Fruit fly (Drosophila melanogaster): ENCODE measurements around the gene CG3592.
A peak's percentile ranks its signal among the peaks of the same experiment; 100 is the strongest.

CG3592 gene

dm6 chrX:2938556-2938955 is 3.6 kb downstream of the CG3592 start, which contains the start of gene CG14420:
CG14420 (plus strand) TSS chrX:2938856.
- no peak for TF ChIP-seq Mnt (GFP tag; optimal IDR thresholded peaks at IDR 0.05)
- no peak for TF ChIP-seq Clk (GFP tag; optimal IDR thresholded peaks at IDR 0.05)
- no peak for TF ChIP-seq CG5204 (GFP tag; optimal IDR thresholded peaks at IDR 0.05)

dm6 chrX:2941108-2941507 is 6.2 kb downstream of the CG3592 start, which contains the start of gene CG14421:
CG14421 (plus strand) TSS chrX:2941408.
- no peak for TF ChIP-seq CG5204 (GFP tag; optimal IDR thresholded peaks at IDR 0.05)
- TF ChIP-seq CG7101 (tag; optimal IDR thresholded peaks at IDR 0.05) = no peak
- TF ChIP-seq toe (GFP tag; optimal IDR thresholded peaks at IDR 0.05) = no peak
- TF ChIP-seq ovo (GFP tag; optimal IDR thresholded peaks at IDR 0.05) = no peak
- no peak for TF ChIP-seq bab1 (GFP tag; optimal IDR thresholded peaks at IDR 0.05)

- TF ChIP-seq CG7045 (GFP tag; optimal IDR thresholded peaks at IDR 0.05) = no peak
- no peak for TF ChIP-seq kay (GFP tag; ENCODE audit: borderline replicate concordance)
- TF ChIP-seq CG33017 (tag; optimal IDR thresholded peaks at IDR 0.05) = no peak
- TF ChIP-seq cic (GFP tag; optimal IDR thresholded peaks at IDR 0.05) = no peak
- TF ChIP-seq cnc (optimal IDR thresholded peaks at IDR 0.05) = no peak
- no peak for TF ChIP-seq Mnt (GFP tag; optimal IDR thresholded peaks at IDR 0.05)
- TF ChIP-seq CG12768 (GFP tag; optimal IDR thresholded peaks at IDR 0.05) = no peak
- TF ChIP-seq Hr96 (GFP tag; optimal IDR thresholded peaks at IDR 0.05) = no peak
- TF ChIP-seq CG14711 (tag; optimal IDR thresholded peaks at IDR 0.05) = no peak
- no peak for TF ChIP-seq bab1 (GFP tag; optimal IDR thresholded peaks at IDR 0.05)
- no peak for TF ChIP-seq CG7101 (tag; optimal IDR thresholded peaks at IDR 0.05)
- no peak for TF ChIP-seq Clk (GFP tag; optimal IDR thresholded peaks at IDR 0.05)
- no peak for TF ChIP-seq pad (GFP tag; optimal IDR thresholded peaks at IDR 0.05)
- no peak for TF ChIP-seq CG5204 (GFP tag; optimal IDR thresholded peaks at IDR 0.05)
- no peak for TF ChIP-seq toe (GFP tag; optimal IDR thresholded peaks at IDR 0.05)
- TF ChIP-seq Crg-1 (GFP tag; optimal IDR thresholded peaks at IDR 0.05) = no peak
- TF ChIP-seq CG11617 (GFP tag; optimal IDR thresholded peaks at IDR 0.05) = no peak
- TF ChIP-seq CG1620 (GFP tag; optimal IDR thresholded peaks at IDR 0.05) = no peak
- no peak for TF ChIP-seq tj (GFP tag; optimal IDR thresholded peaks at IDR 0.05)
- no peak for TF ChIP-seq ovo (GFP tag; optimal IDR thresholded peaks at IDR 0.05)
Measured at dm6 chrX:2943086-2943485, 8.2 kb downstream of the CG3592 start, which contains the start of gene CG14422. CG14422 (plus strand) TSS chrX:2943386.

DNA sequence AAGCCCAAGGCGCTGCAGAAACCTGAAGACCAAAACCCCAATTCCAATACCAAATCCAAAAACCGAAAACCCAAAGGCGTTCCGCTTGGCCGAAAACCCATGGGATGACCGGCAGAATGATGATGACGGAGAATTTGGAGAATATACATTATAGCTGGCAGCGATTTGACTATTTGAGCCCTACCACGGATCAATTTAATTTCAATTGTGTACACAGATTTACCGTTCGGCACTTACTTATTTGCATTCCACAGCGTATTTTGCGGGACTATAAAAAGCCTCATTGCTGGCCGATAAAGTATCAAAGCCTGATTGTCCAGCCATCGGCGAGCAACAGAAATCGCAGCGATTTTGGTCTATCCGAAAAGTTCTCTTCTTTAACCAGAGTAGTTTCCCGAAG is 10.2 kb downstream of the CG3592 start, which contains the start of gene CG14423:
CG14423 (plus strand) TSS at position 301 of the 400 bp plus-strand sequence.
- TF ChIP-seq CG11617 (GFP tag; optimal IDR thresholded peaks at IDR 0.05) (no peak), CG12768 (GFP tag; optimal IDR thresholded peaks at IDR 0.05) (no peak), CG33017 (tag; optimal IDR thresholded peaks at IDR 0.05) (no peak), Crg-1 (GFP tag; optimal IDR thresholded peaks at IDR 0.05) (no peak), Mnt (GFP tag; optimal IDR thresholded peaks at IDR 0.05) (no peak)

DNA sequence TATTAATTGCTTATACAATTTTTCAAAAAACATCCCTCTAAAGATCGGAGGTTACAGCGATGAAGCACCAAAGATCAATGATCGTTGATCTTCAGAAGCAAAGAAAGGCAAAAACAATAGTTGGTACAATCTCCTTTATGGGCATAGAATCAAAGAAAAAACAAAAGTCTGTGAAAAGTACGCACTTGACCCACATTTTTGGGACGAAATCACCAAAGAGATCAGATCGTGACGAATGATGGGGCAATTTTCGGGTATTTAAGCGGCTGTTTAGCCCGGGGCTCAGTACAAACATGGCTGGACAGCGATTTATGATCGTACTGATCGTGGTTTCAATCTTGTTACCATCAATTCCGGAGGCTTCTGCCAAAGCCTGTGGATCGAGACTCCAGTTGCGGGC is 11.9 kb downstream of the CG3592 start, which contains the start of gene CG17959:
CG17959 (plus strand) TSS at position 301 of the 400 bp plus-strand sequence.
- TF ChIP-seq toe (GFP tag; optimal IDR thresholded peaks at IDR 0.05) (no peak), Mnt (GFP tag; optimal IDR thresholded peaks at IDR 0.05) (no peak), cnc (optimal IDR thresholded peaks at IDR 0.05) (no peak), CG14711 (tag; optimal IDR thresholded peaks at IDR 0.05) (no peak), bab1 (GFP tag; optimal IDR thresholded peaks at IDR 0.05) (no peak), CG11617 (GFP tag; optimal IDR thresholded peaks at IDR 0.05) (no peak), CG7045 (GFP tag; optimal IDR thresholded peaks at IDR 0.05) (no peak), CG1620 (GFP tag; optimal IDR thresholded peaks at IDR 0.05) (no peak), tj (GFP tag; optimal IDR thresholded peaks at IDR 0.05) (no peak), Crg-1 (GFP tag; optimal IDR thresholded peaks at IDR 0.05) (no peak), pad (GFP tag; optimal IDR thresholded peaks at IDR 0.05) (no peak), ovo (GFP tag; optimal IDR thresholded peaks at IDR 0.05) (no peak), Hr96 (GFP tag; optimal IDR thresholded peaks at IDR 0.05) (no peak), CG7101 (tag; optimal IDR thresholded peaks at IDR 0.05) (no peak)

DNA sequence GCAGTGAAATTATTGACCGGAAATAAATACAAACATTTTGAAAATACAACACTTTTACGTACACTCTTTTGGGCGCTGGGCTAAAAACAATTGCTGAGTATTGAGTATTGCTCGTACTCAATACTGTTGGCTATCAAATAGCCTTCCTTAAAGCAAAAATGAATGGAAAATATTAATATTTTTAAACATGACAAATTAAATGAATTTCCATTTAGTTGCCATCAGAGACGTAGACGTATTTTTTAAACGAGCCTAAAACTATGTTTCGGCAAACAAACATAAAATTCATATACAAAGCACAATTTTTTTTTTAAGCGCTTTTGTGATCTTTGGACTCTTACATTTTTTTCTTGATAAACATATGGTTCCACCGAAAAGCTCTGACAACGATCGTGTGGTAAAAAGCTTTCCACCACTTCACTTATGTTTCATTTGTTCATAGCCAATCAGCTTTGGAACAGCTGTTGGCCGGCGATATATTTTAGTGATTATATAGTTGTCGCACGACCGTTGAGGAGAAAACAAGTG is 12.7 kb downstream of the CG3592 start, which contains the start of gene CG3603:
CG3603 (plus strand) TSS at position 490 of the 528 bp plus-strand sequence.
- TF ChIP-seq ovo (GFP tag; optimal IDR thresholded peaks at IDR 0.05) (peak; percentile 5), Hr96 (GFP tag; optimal IDR thresholded peaks at IDR 0.05) (peak; percentile 73), CG7101 (tag; optimal IDR thresholded peaks at IDR 0.05) (no peak), Crg-1 (GFP tag; optimal IDR thresholded peaks at IDR 0.05) (no peak), CG11617 (GFP tag; optimal IDR thresholded peaks at IDR 0.05) (peak; percentile 45), CG5204 (GFP tag; optimal IDR thresholded peaks at IDR 0.05) (no peak), tj (GFP tag; optimal IDR thresholded peaks at IDR 0.05) (peak; percentile 55), Clk (GFP tag; optimal IDR thresholded peaks at IDR 0.05) (no peak), Mnt (GFP tag; optimal IDR thresholded peaks at IDR 0.05) (no peak), CG7045 (GFP tag; optimal IDR thresholded peaks at IDR 0.05) (no peak), CG1620 (GFP tag; optimal IDR thresholded peaks at IDR 0.05) (no peak), pad (GFP tag; optimal IDR thresholded peaks at IDR 0.05) (no peak), toe (GFP tag; optimal IDR thresholded peaks at IDR 0.05) (peak; percentile 50), cnc (optimal IDR thresholded peaks at IDR 0.05) (no peak), CG12768 (GFP tag; optimal IDR thresholded peaks at IDR 0.05) (peak; percentile 55), CG14711 (tag; optimal IDR thresholded peaks at IDR 0.05) (peak; percentile 44), cic (GFP tag; optimal IDR thresholded peaks at IDR 0.05) (no peak), kay (GFP tag; ENCODE audit: borderline replicate concordance) (peak; percentile 93), bab1 (GFP tag; optimal IDR thresholded peaks at IDR 0.05) (peak; percentile 56), CG33017 (tag; optimal IDR thresholded peaks at IDR 0.05) (no peak)

Measured in whole organism, adult.